Fruit fly (Drosophila melanogaster) whole organism: ENCODE results near the gene Eig71Ef.

Source experiments
- CG8478 ChIP-seq: fragments of >200 bp; optimal IDR thresholded peaks from 2 replicates; lab custom pipeline; 2018; ENCODE audit warnings: inconsistent platforms
- psq ChIP-seq: fragments of >200 bp; optimal IDR thresholded peaks from 2 replicates; lab custom pipeline; 2017

- TF ChIP-seq CG8478 (lab: Kevin White, UChicago) (no peak), psq (lab: Kevin White, UChicago) (no peak)
These were observed 20.8 kb downstream of the Eig71Ef start for dm6 chr3L:15636359-15636758.
